Fruit fly (Drosophila melanogaster) Kc167 (cell line): ENCODE data around the gene CG11248.

Experiments
- Myc ChIP-seq: fragments of >200 bp; optimal IDR thresholded peaks from 2 replicates; lab custom pipeline; 2017; ENCODE audit warnings: missing external identifiers
- Sin3A ChIP-seq: fragments of >200 bp; optimal IDR thresholded peaks from 2 replicates; lab custom pipeline; 2018; ENCODE audit warnings: missing external identifiers
- h ChIP-seq: fragments of >200 bp; optimal IDR thresholded peaks from 3 replicates; lab custom pipeline; 2018; ENCODE audit warnings: missing external identifiers
- insv ChIP-seq: fragments of >200 bp; optimal IDR thresholded peaks from 3 replicates; lab custom pipeline; 2018; ENCODE audit warnings: missing external identifiers
- psq ChIP-seq: fragments of >200 bp; optimal IDR thresholded peaks from 2 replicates; lab custom pipeline; 2017; ENCODE audit warnings: missing external identifiers
- ttk ChIP-seq: sonication (Bioruptor generic); optimal IDR thresholded peaks from 2 replicates; lab custom pipeline; 2017; ENCODE audit warnings: missing external identifiers

The CG11248 gene

DNA sequence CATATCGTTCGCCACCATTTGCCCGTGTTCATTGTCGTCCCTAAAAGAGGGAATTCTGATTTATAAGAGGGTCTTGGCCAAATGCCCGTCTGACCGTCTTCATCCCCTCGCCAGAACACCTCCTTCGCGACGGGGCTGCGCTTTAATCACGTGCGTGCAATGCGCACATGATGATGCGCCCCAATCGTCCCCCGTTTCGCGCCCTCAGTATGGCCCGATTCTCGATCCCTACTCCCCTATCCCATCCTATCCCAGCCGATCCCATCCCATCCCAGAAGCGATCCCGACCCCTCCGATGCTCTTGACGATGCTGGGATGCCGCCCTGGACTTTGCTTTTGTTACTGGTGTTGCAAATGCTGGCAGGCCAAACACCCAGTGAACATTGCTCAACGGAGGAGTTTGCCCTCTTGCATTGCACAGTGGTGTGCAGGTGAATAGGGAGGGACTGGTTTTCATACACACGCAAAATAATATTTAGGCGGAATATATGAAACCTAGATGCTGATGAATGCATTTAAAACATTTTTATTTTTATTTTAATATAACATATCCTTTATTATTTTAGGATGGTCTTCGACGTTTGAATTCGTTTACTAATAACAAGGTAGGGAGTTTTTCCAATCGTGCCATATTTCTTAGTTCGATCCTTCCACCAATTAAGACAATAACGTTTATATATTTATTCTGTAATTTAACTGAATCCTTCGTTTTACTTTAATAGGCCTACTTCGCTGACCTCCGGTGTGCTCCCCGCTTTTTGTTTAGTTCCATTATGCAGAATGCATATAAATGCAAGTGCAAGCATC, 30.1 kb downstream of the CG11248 start:
- TF ChIP-seq psq (lab: Kevin White, UChicago) (no peak), Myc (lab: Kevin White, UChicago) (no peak), ttk (lab: Kevin White, UChicago) (no peak)

DNA sequence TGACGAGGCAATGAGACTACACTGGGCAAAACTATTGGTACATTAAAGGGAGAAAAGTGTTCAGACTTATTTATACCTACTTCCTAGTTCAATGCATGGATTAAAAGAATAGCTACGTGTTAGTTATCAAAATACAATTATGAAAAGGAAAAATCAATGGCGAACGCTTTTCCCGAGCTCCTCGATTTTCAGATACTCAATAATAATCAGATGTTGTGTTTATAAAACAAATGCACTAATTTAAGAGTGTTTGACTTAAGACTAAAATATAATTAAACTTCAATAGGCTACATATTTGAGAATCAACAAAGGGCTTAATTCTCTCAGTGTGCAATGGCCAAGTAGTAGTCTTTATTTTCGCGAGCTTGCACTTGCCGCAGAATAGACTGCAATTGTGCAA, 36.1 kb downstream of the CG11248 start:
- TF ChIP-seq ttk (lab: Kevin White, UChicago) (no peak), h (no peak), insv (lab: Kevin White, UChicago) (no peak), Sin3A (lab: Kevin White, UChicago) (no peak), Myc (lab: Kevin White, UChicago) (no peak), psq (lab: Kevin White, UChicago) (no peak)

DNA sequence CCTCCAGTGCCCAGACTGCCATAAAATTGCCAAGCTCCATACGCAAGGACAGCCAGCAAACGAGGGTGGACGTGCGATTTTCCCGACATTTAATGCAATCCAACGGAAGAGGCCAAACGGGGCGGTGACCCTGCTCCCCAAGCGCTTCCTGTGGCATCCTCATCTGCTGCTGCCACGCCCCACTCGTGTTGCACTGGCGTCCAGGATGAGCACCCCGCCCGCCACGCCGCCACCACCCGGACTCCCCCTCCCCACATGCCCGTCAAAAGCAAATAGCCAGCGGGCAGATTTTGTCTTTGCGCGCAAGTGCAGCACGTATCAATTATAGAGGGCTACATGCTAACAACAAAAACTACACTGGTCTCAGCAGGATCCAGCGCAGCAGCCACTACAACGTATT, 38.4 kb downstream of the CG11248 start:
- no peak for TF ChIP-seq Myc (lab: Kevin White, UChicago)
- no peak for TF ChIP-seq h

DNA sequence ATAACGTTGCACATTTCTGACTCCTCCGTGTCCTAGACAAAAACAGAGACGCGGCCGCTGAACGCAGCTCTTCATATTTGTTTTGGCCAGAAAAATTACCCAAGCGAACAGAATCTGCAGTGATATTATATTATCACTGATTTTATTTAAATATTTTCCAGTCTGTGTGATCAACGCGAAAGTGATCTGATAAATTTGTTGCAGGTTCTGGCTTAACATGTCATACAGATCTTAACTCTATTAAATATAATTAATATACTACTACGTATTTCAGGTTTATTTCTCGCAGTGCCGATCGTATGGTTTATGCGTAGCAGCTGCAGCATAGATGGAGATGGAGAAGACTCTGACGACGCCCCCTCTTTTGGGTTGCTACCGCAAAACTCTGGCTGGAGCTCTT, 41.0 kb downstream of the CG11248 start:
- TF ChIP-seq psq (lab: Kevin White, UChicago), result no peak
- no peak for TF ChIP-seq h
- no peak for TF ChIP-seq Sin3A (lab: Kevin White, UChicago)
- no peak for TF ChIP-seq Myc (lab: Kevin White, UChicago)
- no peak for TF ChIP-seq ttk (lab: Kevin White, UChicago)
- TF ChIP-seq insv (lab: Kevin White, UChicago), result no peak

DNA sequence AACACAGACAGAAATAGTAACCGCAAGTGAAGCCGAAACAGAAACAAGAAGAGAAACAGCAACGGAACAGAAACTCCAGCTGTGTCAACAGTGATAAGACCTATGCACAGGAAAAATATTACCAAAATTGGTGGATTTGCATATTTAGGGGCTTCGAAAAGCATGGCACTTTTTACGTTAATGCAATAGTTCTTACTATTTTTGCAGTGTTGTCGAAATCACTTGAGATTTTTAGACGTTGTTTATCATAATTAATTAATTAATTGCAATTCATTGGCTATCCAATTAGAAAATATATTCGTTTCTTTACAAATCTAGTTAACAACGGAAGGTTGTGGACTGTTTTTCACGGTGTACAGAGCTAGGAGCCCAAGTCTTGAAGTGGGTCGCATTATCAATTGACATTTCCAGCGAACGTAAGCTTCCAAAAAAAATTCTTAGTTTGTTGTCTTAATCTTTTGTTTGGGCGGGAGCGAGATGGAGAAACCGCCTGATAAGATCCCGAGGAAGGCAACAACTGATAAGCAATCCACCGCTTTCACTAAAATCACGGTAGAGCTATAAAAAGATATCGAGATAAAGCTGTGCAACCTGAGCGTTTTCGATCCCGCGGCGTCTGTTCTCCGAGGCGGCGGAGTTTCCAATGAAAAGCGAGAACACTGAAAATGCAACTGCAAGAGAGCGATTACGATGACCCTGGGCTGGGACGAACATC, 47.3 kb downstream of the CG11248 start:
- TF ChIP-seq psq (lab: Kevin White, UChicago) (no peak), h (no peak), Myc (lab: Kevin White, UChicago) (no peak), insv (lab: Kevin White, UChicago) (no peak), Sin3A (lab: Kevin White, UChicago) (no peak), ttk (lab: Kevin White, UChicago) (no peak)

DNA sequence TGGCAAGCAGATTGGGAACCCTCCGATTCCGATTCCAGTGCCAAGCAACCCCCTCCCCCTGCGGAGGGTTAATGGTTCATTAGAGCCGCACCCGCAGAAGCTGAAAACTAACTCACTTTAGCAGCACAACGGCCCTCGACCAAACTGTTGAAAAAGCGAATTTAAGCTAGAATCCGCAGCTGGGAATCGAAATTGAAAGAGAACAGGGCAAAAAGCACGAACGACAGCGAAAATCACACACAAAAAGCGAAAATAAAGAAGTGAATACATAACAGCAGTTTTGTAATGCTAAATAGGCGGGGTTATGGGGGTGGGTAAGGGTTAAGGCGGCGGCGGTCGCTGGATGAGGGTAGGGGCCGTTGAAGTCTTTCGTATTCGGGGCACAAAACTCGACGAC, 47.9 kb downstream of the CG11248 start:
- TF ChIP-seq Sin3A (lab: Kevin White, UChicago), result no peak
- TF ChIP-seq Myc (lab: Kevin White, UChicago), result no peak
- no peak for TF ChIP-seq h
- TF ChIP-seq insv (lab: Kevin White, UChicago), result no peak
- TF ChIP-seq ttk (lab: Kevin White, UChicago), result no peak
- no peak for TF ChIP-seq psq (lab: Kevin White, UChicago)

DNA sequence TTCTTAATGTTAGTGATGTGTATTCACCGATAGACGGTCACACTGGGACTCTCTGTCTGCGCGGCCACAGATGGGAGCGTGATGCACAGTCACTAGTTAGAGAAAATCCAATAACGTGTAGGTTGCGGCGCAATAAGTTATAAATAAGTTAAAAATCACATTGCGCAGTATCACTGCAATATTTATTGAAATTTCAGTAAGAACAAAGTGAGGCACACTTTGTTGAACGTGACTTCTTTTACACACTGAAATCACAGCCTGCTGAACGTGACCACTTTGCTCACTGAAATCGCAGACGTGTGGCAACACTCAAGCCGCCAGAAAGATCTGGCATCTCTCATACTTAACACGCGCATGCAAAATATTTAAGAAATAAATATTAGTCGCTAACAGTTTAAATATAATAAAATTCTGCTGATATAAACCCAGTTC, 48.8 kb downstream of the CG11248 start, which contains the start of the genes CG11247 and Polr2H:
Gene CG11247 (minus strand): TSS at position 191 of the 432 bp plus-strand sequence.
Gene Polr2H (plus strand): TSS at position 317 of the 432 bp plus-strand sequence.
- TF ChIP-seq ttk (lab: Kevin White, UChicago), result no peak
- no peak for TF ChIP-seq h
- TF ChIP-seq Sin3A (lab: Kevin White, UChicago), result no peak
- no peak for TF ChIP-seq Myc (lab: Kevin White, UChicago)
- TF ChIP-seq insv (lab: Kevin White, UChicago), result no peak
- TF ChIP-seq psq (lab: Kevin White, UChicago), result no peak

DNA sequence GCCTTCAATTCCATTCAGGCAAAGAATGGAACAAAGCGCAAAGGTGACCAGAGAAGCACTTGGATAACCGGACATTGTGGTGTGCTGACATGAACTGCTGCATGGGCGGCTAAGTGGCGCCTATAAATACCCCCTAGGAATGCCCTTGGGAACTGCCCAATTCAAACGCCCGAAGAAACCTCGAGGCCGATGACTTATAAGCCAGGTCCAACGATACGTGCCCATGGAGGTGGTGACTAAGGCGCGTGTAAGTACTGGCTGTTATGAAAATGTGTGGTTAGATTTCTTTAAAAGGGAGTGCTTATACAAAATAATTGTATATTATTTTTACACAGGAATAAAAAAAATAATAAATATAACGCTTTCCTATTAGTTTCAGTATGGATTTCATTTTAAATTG, 50.5 kb downstream of the CG11248 start, which contains the start of gene CG14570:
Gene CG14570 (minus strand): TSS at position 101 of the 400 bp plus-strand sequence.
- TF ChIP-seq Myc (lab: Kevin White, UChicago), result no peak
- no peak for TF ChIP-seq h
- no peak for TF ChIP-seq psq (lab: Kevin White, UChicago)
- TF ChIP-seq Sin3A (lab: Kevin White, UChicago), result no peak
- no peak for TF ChIP-seq insv (lab: Kevin White, UChicago)
- no peak for TF ChIP-seq ttk (lab: Kevin White, UChicago)

DNA sequence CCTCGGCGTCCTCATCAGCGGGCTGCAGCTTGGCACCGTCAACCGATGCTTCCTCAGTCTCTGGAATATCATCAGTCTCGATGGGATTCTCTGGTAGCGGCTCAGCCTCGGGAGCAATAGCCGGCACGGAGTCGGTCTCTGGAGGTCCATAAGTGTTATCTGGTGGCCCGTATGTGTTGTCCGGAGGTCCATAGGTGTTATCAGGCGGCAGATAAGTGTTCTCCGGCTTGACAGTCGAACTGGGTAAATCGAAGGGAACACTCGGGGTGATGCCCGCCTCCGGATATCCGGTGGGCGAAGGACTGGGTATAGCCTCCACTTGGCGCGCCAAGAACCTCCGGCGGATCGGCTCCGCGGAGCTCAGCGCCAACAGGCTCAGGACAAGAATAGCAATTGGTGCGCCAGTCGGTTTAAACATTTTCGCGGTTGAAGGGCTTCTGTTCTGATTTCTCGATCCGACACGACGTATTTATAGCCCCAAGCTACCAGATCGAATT, 51.3 kb downstream of the CG11248 start, which contains the start of gene CG14569:
Gene CG14569 (minus strand): TSS at position 447 of the 497 bp plus-strand sequence.
- TF ChIP-seq psq (lab: Kevin White, UChicago) (no peak), Sin3A (lab: Kevin White, UChicago) (no peak)
